Worm (Caenorhabditis elegans): ENCODE results near the gene T28C12.15.

DNA sequence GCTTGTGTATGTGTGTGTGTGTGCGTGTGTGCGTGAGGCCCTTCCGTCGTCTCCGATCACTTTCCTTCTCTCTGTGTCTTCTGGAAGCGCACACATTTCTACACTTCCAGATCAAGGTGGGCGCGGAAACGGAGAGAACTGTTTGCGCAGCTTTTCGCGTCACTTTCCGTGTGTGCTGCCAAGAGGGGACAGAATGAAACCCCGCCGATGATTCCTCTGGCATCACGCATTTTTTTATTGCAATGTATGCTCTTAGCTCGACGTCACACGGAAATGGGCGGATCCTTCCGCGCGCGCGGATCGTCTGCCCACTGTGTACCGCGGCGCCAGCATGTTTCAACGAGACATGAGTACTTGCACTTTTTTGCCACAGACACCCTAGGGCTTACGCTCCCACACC lies 33.8 kb upstream of the T28C12.15 start:
- no peak for TF ChIP-seq ttx-3 (tag; optimal IDR thresholded peaks at IDR 0.05)
- no peak for TF ChIP-seq nhr-11 (tag; optimal IDR thresholded peaks at IDR 0.05)
- no peak for TF ChIP-seq fkh-10 (GFP tag; optimal IDR thresholded peaks at IDR 0.05)
- no peak for TF ChIP-seq ceh-9 (tag; optimal IDR thresholded peaks at IDR 0.05)
- TF ChIP-seq elt-4 (tag; optimal IDR thresholded peaks at IDR 0.05), result no peak
- TF ChIP-seq K09A11.1 (tag; optimal IDR thresholded peaks at IDR 0.05; ENCODE audit: insufficient read depth), result no peak
- no peak for TF ChIP-seq pha-4 (tag; optimal IDR thresholded peaks at IDR 0.05)
- no peak for TF ChIP-seq syd-9 (tag; optimal IDR thresholded peaks at IDR 0.05)
- TF ChIP-seq ama-1 (optimal IDR thresholded peaks at IDR 0.05), result no peak
- no peak for TF ChIP-seq pag-3 (tag; optimal IDR thresholded peaks at IDR 0.05; ENCODE audit: borderline replicate concordance)
- TF ChIP-seq ztf-16 (tag; optimal IDR thresholded peaks at IDR 0.05), result no peak
- TF ChIP-seq lin-11 (tag; optimal IDR thresholded peaks at IDR 0.05), result no peak
